Fruit fly (Drosophila melanogaster) whole organism, embryonic: ENCODE data around the gene cold.

Source experiments
- ATbp ChIP-seq: fragments of 200-800 bp; sonication (Bioruptor generic); optimal IDR thresholded peaks from 2 replicates; lab custom pipeline; 2017; ENCODE audit warnings: missing biosample characterization, mild to moderate bottlenecking, missing genetic modification characterization, missing genetic modification reagents
- Antp ChIP-seq: fragments of 200-800 bp; sonication (Bioruptor generic); optimal IDR thresholded peaks from 3 replicates; lab custom pipeline; 2016; ENCODE audit warnings: missing biosample characterization, missing genetic modification characterization
- Awh ChIP-seq: fragments of 200-800 bp; sonication (Bioruptor generic); IDR thresholded peaks from 2 replicates; pipeline ENCODE4, ENCODE4 v1.3.6; 2022; ENCODE audit warnings: missing biosample characterization, missing genetic modification characterization
- CG10959 ChIP-seq: fragments of 200-800 bp; sonication (Bioruptor generic); IDR thresholded peaks from 2 replicates; pipeline ENCODE4 v1.3.6; 2022; ENCODE audit warnings: missing biosample characterization, missing genetic modification characterization
- CG12104 ChIP-seq: fragments of 200-800 bp; sonication (Bioruptor generic); optimal IDR thresholded peaks from 3 replicates; lab custom pipeline; 2016; ENCODE audit warnings: missing biosample characterization, missing genetic modification characterization
- CG12391 ChIP-seq: fragments of 200-800 bp; sonication (Bioruptor generic); optimal IDR thresholded peaks from 3 replicates; lab custom pipeline; 2018; ENCODE audit warnings: missing biosample characterization, mild to moderate bottlenecking, missing genetic modification characterization, moderate library complexity
- CG12769 ChIP-seq: fragments of 200-800 bp; sonication (Bioruptor generic); optimal IDR thresholded peaks from 2 replicates; lab custom pipeline; 2019; ENCODE audit warnings: missing biosample characterization, mild to moderate bottlenecking, missing genetic modification characterization, moderate library complexity
- CG14710 ChIP-seq: fragments of 200-800 bp; sonication (Bioruptor generic); optimal IDR thresholded peaks from 3 replicates; lab custom pipeline; 2019; ENCODE audit warnings: missing biosample characterization, mild to moderate bottlenecking, missing genetic modification characterization, moderate library complexity
- CG15073 ChIP-seq: fragments of 200-800 bp; sonication (Bioruptor generic); optimal IDR thresholded peaks from 2 replicates; lab custom pipeline; 2016; ENCODE audit warnings: missing biosample characterization, missing genetic modification characterization
- CG17328 ChIP-seq: fragments of 200-800 bp; sonication (Bioruptor generic); IDR thresholded peaks from 2 replicates; pipeline ENCODE4 v1.3.6; 2022; ENCODE audit warnings: missing biosample characterization, missing genetic modification characterization
- CG32532 ChIP-seq: fragments of 200-800 bp; sonication (Bioruptor generic); IDR thresholded peaks from 2 replicates; pipeline ENCODE4 v1.3.6; 2022; ENCODE audit warnings: missing biosample characterization, missing genetic modification characterization
- CG32772 ChIP-seq: fragments of 200-800 bp; sonication (Bioruptor generic); IDR thresholded peaks from 2 replicates; pipeline ENCODE4 v1.3.6; 2022; ENCODE audit warnings: missing biosample characterization, missing genetic modification characterization
- CG33213 ChIP-seq: fragments of 200-800 bp; sonication (Bioruptor generic); optimal IDR thresholded peaks from 3 replicates; lab custom pipeline; 2016; ENCODE audit warnings: missing biosample characterization, missing genetic modification characterization
- CG7987 ChIP-seq: fragments of 200-800 bp; sonication (Bioruptor generic); optimal IDR thresholded peaks from 2 replicates; lab custom pipeline; 2018; ENCODE audit warnings: missing biosample characterization, mild to moderate bottlenecking, missing genetic modification characterization, moderate library complexity
- CG9817 ChIP-seq: fragments of 200-800 bp; sonication (Bioruptor generic); optimal IDR thresholded peaks from 2 replicates; lab custom pipeline; 2018; ENCODE audit warnings: missing biosample characterization, mild to moderate bottlenecking, missing genetic modification characterization, moderate library complexity
- CG9876 ChIP-seq: fragments of 200-800 bp; sonication (Bioruptor generic); optimal IDR thresholded peaks from 2 replicates; lab custom pipeline; 2016; ENCODE audit warnings: missing biosample characterization, missing genetic modification characterization
- Chrac-16 ChIP-seq: fragments of 200-800 bp; sonication (Bioruptor generic); optimal IDR thresholded peaks from 3 replicates; lab custom pipeline; 2016; ENCODE audit warnings: missing biosample characterization, missing genetic modification characterization
- Dip2 ChIP-seq: fragments of 200-800 bp; sonication (Bioruptor generic); IDR thresholded peaks from 2 replicates; pipeline ENCODE4 v1.3.6; 2022; ENCODE audit warnings: missing biosample characterization, missing genetic modification characterization
- E2f2 ChIP-seq: fragments of 200-800 bp; sonication (Bioruptor generic); IDR thresholded peaks from 2 replicates; pipeline ENCODE4 v1.3.6; 2022; ENCODE audit warnings: missing biosample characterization, missing genetic modification characterization
- Ets65A ChIP-seq: fragments of 200-800 bp; sonication (Bioruptor generic); peaks from one replicate; lab custom pipeline; 2016; ENCODE audit warnings: missing biosample characterization, missing genetic modification characterization
- HLH3B ChIP-seq: fragments of 200-800 bp; sonication (Bioruptor generic); IDR thresholded peaks from 2 replicates; pipeline ENCODE4 v1.3.6; 2022; ENCODE audit warnings: missing biosample characterization, missing genetic modification characterization
- Hmx ChIP-seq: fragments of 200-800 bp; sonication (Bioruptor generic); optimal IDR thresholded peaks from 2 replicates; lab custom pipeline; 2016; ENCODE audit warnings: missing biosample characterization, missing genetic modification characterization
- Med ChIP-seq: fragments of 200-800 bp; sonication (Bioruptor generic); peaks from one replicate; lab custom pipeline; 2016; ENCODE audit warnings: missing biosample characterization, missing genetic modification characterization, mild to moderate bottlenecking, inconsistent platforms, moderate library complexity
- NFAT ChIP-seq: fragments of 200-800 bp; sonication (Bioruptor generic); IDR thresholded peaks from 2 replicates; pipeline ENCODE4 v1.3.6; 2022; ENCODE audit warnings: missing biosample characterization, missing genetic modification characterization
- Oli ChIP-seq: fragments of 200-800 bp; sonication (Bioruptor generic); optimal IDR thresholded peaks from 2 replicates; lab custom pipeline; 2018; ENCODE audit warnings: missing biosample characterization, mild to moderate bottlenecking, missing genetic modification characterization, moderate library complexity
- Trl ChIP-seq, 3 experiments: fragments of >200 bp in 2 of 3; fragments of 200-800 bp in 1 of 3; sonication (Bioruptor generic) in 1 of 3; optimal IDR thresholded peaks; 2 replicates in 1 of 3; 3 replicates in 2 of 3; lab custom pipeline; 2016 to 2017; ENCODE audit warnings: missing biosample characterization in 1 of 3, missing genetic modification characterization in 1 of 3
- Xbp1 ChIP-seq: fragments of 200-800 bp; sonication (Bioruptor generic); optimal IDR thresholded peaks from 3 replicates; lab custom pipeline; 2016; ENCODE audit warnings: missing biosample characterization, mild to moderate bottlenecking, missing genetic modification characterization
- Xrp1 ChIP-seq: fragments of 200-800 bp; sonication (Bioruptor generic); IDR thresholded peaks from 2 replicates; pipeline ENCODE4 v1.3.6; 2022; ENCODE audit warnings: missing biosample characterization, missing genetic modification characterization
- ase ChIP-seq: fragments of 200-800 bp; sonication (Bioruptor generic); IDR thresholded peaks from 3 replicates; pipeline ENCODE4 v1.3.6; 2022; ENCODE audit warnings: missing biosample characterization, missing genetic modification characterization
- bsh ChIP-seq, 2 experiments: fragments of 200-800 bp; sonication (Bioruptor generic); optimal IDR thresholded peaks; 2 replicates each; lab custom pipeline; 2017 to 2018; ENCODE audit warnings: mild to moderate bottlenecking in 2 of 2, missing biosample characterization in 2 of 2, missing genetic modification characterization in 2 of 2, moderate library complexity in 1 of 2
- ci ChIP-seq: fragments of 200-800 bp; sonication (Bioruptor generic); IDR thresholded peaks from 3 replicates; pipeline ENCODE4 v1.3.6; 2022; ENCODE audit warnings: missing biosample characterization, missing genetic modification characterization
- dmrt99B ChIP-seq: fragments of 200-800 bp; sonication (Bioruptor generic); optimal IDR thresholded peaks from 2 replicates; lab custom pipeline; 2018; ENCODE audit warnings: missing biosample characterization, mild to moderate bottlenecking, missing genetic modification characterization, moderate library complexity
- esg ChIP-seq: fragments of 200-800 bp; sonication (Bioruptor generic); conservative IDR thresholded peaks from 2 replicates; pipeline ENCODE4 v1.3.6; 2022; ENCODE audit warnings: missing biosample characterization, missing genetic modification characterization
- fd96Cb ChIP-seq: fragments of 200-800 bp; sonication (Bioruptor generic); optimal IDR thresholded peaks from 2 replicates; lab custom pipeline; 2018; ENCODE audit warnings: missing biosample characterization, mild to moderate bottlenecking, missing genetic modification characterization, moderate library complexity
- hkb ChIP-seq, 2 experiments: fragments of 200-800 bp in 1 of 2; fragments of >200 bp in 1 of 2; sonication (Bioruptor generic) in 1 of 2; IDR thresholded peaks in 1 of 2; optimal IDR thresholded peaks in 1 of 2; 2 replicates each; pipeline versions ENCODE4 v1.3.6 to Lab custom; 2017 to 2022; ENCODE audit warnings: missing biosample characterization in 1 of 2, missing genetic modification characterization in 1 of 2
- ken ChIP-seq: fragments of 200-800 bp; sonication (Bioruptor generic); IDR thresholded peaks from 3 replicates; pipeline ENCODE4 v1.3.6; 2022; ENCODE audit warnings: missing biosample characterization, missing genetic modification characterization
- kni ChIP-seq: fragments of 200-800 bp; sonication (Bioruptor generic); optimal IDR thresholded peaks from 3 replicates; lab custom pipeline; 2017; ENCODE audit warnings: mild to moderate bottlenecking, missing biosample characterization, missing genetic modification reagents, missing genetic modification characterization
- lab ChIP-seq: fragments of 200-800 bp; sonication (Bioruptor generic); optimal IDR thresholded peaks from 3 replicates; lab custom pipeline; 2017; ENCODE audit warnings: missing biosample characterization, missing genetic modification characterization, mild to moderate bottlenecking, moderate library complexity, missing genetic modification reagents
- mam ChIP-seq: fragments of 200-800 bp; sonication (Bioruptor generic); optimal IDR thresholded peaks from 3 replicates; lab custom pipeline; 2016; ENCODE audit warnings: missing biosample characterization, missing genetic modification characterization
- org-1 ChIP-seq: fragments of 200-800 bp; sonication (Bioruptor generic); optimal IDR thresholded peaks from 2 replicates; lab custom pipeline; 2017; ENCODE audit warnings: missing biosample characterization, missing genetic modification characterization
- pros ChIP-seq: fragments of 200-800 bp; sonication (Bioruptor generic); optimal IDR thresholded peaks from 3 replicates; lab custom pipeline; 2019; ENCODE audit warnings: missing biosample characterization, mild to moderate bottlenecking, missing genetic modification characterization, moderate library complexity
- pum ChIP-seq: fragments of 200-800 bp; sonication (Bioruptor generic); optimal IDR thresholded peaks from 2 replicates; lab custom pipeline; 2016; ENCODE audit warnings: missing biosample characterization, missing genetic modification characterization
- row ChIP-seq: fragments of 200-800 bp; sonication (Bioruptor generic); IDR thresholded peaks from 3 replicates; pipeline ENCODE4 v1.3.6; 2022; ENCODE audit warnings: missing biosample characterization, missing genetic modification characterization
- sens ChIP-seq: fragments of 200-800 bp; sonication (Bioruptor generic); peaks from one replicate; lab custom pipeline; 2016; ENCODE audit warnings: missing biosample characterization, missing genetic modification characterization
- sr ChIP-seq: fragments of 200-800 bp; sonication (Bioruptor generic); IDR thresholded peaks from 3 replicates; pipeline ENCODE4 v1.3.6; 2022; ENCODE audit warnings: missing biosample characterization, missing genetic modification characterization
- stc ChIP-seq: fragments of 200-800 bp; sonication (Bioruptor generic); IDR thresholded peaks from 2 replicates; pipeline ENCODE4 v1.3.6; 2022; ENCODE audit warnings: missing biosample characterization, missing genetic modification characterization
- tap ChIP-seq: fragments of 200-800 bp; optimal IDR thresholded peaks from 3 replicates; lab custom pipeline; 2019; ENCODE audit warnings: missing biosample characterization, mild to moderate bottlenecking, missing genetic modification characterization, moderate library complexity
- tin ChIP-seq: fragments of 200-800 bp; sonication (Bioruptor generic); optimal IDR thresholded peaks from 3 replicates; lab custom pipeline; 2016; ENCODE audit warnings: missing biosample characterization, missing genetic modification characterization
- unpg ChIP-seq: fragments of 200-800 bp; sonication (Bioruptor generic); optimal IDR thresholded peaks from 3 replicates; lab custom pipeline; 2018; ENCODE audit warnings: missing biosample characterization, mild to moderate bottlenecking, missing genetic modification characterization, moderate library complexity
- vvl ChIP-seq: fragments of 200-800 bp; sonication (Bioruptor generic); IDR thresholded peaks from 2 replicates; pipeline ENCODE4 v1.3.6; 2022; ENCODE audit warnings: missing biosample characterization, missing genetic modification characterization

Gene cold

DNA sequence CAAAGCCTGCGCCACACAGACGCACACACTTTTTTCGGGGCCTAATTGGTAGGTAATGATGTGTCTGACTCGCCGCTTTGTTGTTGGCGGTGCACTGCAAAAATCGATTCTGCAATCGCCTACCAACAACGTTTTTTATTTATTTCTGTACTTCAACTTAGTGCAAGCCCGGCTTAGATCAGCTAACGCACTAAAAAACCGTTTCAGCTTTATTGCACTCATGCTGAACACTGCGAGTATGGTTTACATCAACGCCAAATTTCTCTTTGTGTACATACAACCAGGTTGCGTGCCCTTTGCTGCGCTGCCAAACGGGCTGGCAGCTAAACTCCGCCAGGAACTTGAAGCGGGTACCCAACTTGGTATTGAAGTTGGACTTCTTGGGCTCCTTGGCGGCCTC lies 43.8 kb upstream of the cold start (continued):
- TF ChIP-seq Xbp1 (GFP tag; lab: Kevin White, UChicago): peak; percentile 47
- TF ChIP-seq Hmx (GFP tag; lab: Kevin White, UChicago): no peak
- no peak for TF ChIP-seq CG12104 (GFP tag; lab: Kevin White, UChicago)
- no peak for TF ChIP-seq CG9817
- peak; percentile 7 for TF ChIP-seq pum (GFP tag; lab: Kevin White, UChicago)
- TF ChIP-seq ken: no peak
- TF ChIP-seq hkb (optimal IDR thresholded peaks at IDR 0.05; lab: Kevin White, UChicago): no peak
- 0 out of 2 replicates have a peak, but pooled peaks have one; percentile 21 for TF ChIP-seq hkb (GFP tag; IDR thresholded peaks at IDR 0.05; lab: Robert Waterston, UW)
- no peak for TF ChIP-seq CG12769 (tag; lab: Kevin White, UChicago)
- TF ChIP-seq ci: 0 out of 3 replicates have a peak, but pooled peaks have one; percentile 47
- peak; percentile 18 for TF ChIP-seq fd96Cb (tag; lab: Kevin White, UChicago)
- peak; percentile 48; the same call in 1 of the 2 replicates for TF ChIP-seq Xrp1 (GFP tag; lab: Robert Waterston, UW)
- 0 out of 2 replicates have a peak, but pooled peaks have one; percentile 8 for TF ChIP-seq CG32772 (GFP tag; lab: Robert Waterston, UW)
- TF ChIP-seq Chrac-16 (GFP tag; lab: Kevin White, UChicago): peak; percentile 19
- peak; percentile 12 for TF ChIP-seq CG12391 (tag; lab: Kevin White, UChicago)
- no peak for TF ChIP-seq CG15073 (GFP tag; lab: Kevin White, UChicago)
- no peak for TF ChIP-seq CG14710 (tag; lab: Kevin White, UChicago)
- TF ChIP-seq CG10959 (GFP tag; lab: Robert Waterston, UW): no peak
- TF ChIP-seq CG7987 (GFP tag; lab: Kevin White, UChicago): no peak
- TF ChIP-seq Oli: peak; percentile 4
- peak; percentile 18 for TF ChIP-seq CG9876
- peak; percentile 35 for TF ChIP-seq dmrt99B (tag; lab: Kevin White, UChicago)
- TF ChIP-seq mam: peak; percentile 29
- TF ChIP-seq vvl (GFP tag; lab: Robert Waterston, UW): 0 out of 2 replicates have a peak, but pooled peaks have one; percentile 22
- TF ChIP-seq unpg (GFP tag; lab: Kevin White, UChicago): peak; percentile 17
- TF ChIP-seq Antp: peak; percentile 46
- peak; percentile 34; the same call in 1 of the 2 replicates for TF ChIP-seq esg (GFP tag; lab: Robert Waterston, UW)
- no peak for TF ChIP-seq tap (tag; lab: Kevin White, UChicago)
- TF ChIP-seq Trl (optimal IDR thresholded peaks at IDR 0.05; lab: Kevin White, UChicago): no peak
- peak; percentile 28 for TF ChIP-seq Trl (GFP tag; optimal IDR thresholded peaks at IDR 0.05; lab: Kevin White, UChicago)
- TF ChIP-seq ase: no peak
- no peak for TF ChIP-seq sr (GFP tag; lab: Robert Waterston, UW)
- 0 out of 2 replicates have a peak, but pooled peaks have one; percentile 10 for TF ChIP-seq NFAT (GFP tag; lab: Robert Waterston, UW)
- peak; percentile 33 for TF ChIP-seq tin (GFP tag; lab: Kevin White, UChicago)
- no peak for TF ChIP-seq Dip2 (GFP tag; lab: Robert Waterston, UW)
- peak; percentile 53; the same call in 1 of the 2 replicates for TF ChIP-seq CG17328
- TF ChIP-seq CG33213 (GFP tag; lab: Kevin White, UChicago): no peak
- TF ChIP-seq pros (GFP tag; lab: Kevin White, UChicago): no peak
- TF ChIP-seq org-1: peak; percentile 17
- 0 out of 2 replicates have a peak, but pooled peaks have one; percentile 4 for TF ChIP-seq HLH3B (GFP tag; lab: Robert Waterston, UW)
- TF ChIP-seq CG32532: peak; percentile 41; the same call in 1 of the 2 replicates
- peak; percentile 26 to 41 for TF ChIP-seq bsh (GFP tag; optimal IDR thresholded peaks at IDR 0.05; lab: Kevin White, UChicago)
- TF ChIP-seq ATbp (GFP tag; lab: Kevin White, UChicago): peak; percentile 20
- no peak for TF ChIP-seq kni (GFP tag; lab: Kevin White, UChicago)
- TF ChIP-seq Med (GFP tag; lab: Kevin White, UChicago): peak; percentile 73
- TF ChIP-seq lab (GFP tag; lab: Kevin White, UChicago): peak; percentile 4
- peak; percentile 74 for TF ChIP-seq Ets65A (GFP tag; lab: Kevin White, UChicago)
- no peak for TF ChIP-seq E2f2
- peak; percentile 80 for TF ChIP-seq sens
- TF ChIP-seq stc: no peak
- TF ChIP-seq row (GFP tag; lab: Robert Waterston, UW): peak; percentile 48; the same call in 2 of the 3 replicates
- 0 out of 2 replicates have a peak, but pooled peaks have one; percentile 19 for TF ChIP-seq Awh (GFP tag; lab: Robert Waterston, UW)
